Worm (Caenorhabditis elegans) whole organism, late embryonic: ENCODE results near the gene sre-53.

Experiments used
- C08G9.2 ChIP-seq: sonication (generic microtip); optimal IDR thresholded peaks from 2 replicates; lab custom pipeline; 2016; ENCODE audit warnings: mild to moderate bottlenecking, missing genetic modification characterization, moderate library complexity, missing compliant biosample characterization
- ceh-31 ChIP-seq: sonication (generic microtip); optimal IDR thresholded peaks from 2 replicates; lab custom pipeline; 2016; ENCODE audit warnings: missing genetic modification characterization, missing compliant biosample characterization
- fkh-10 ChIP-seq: fragments of 150-350 bp; optimal IDR thresholded peaks from 2 replicates; lab custom pipeline; 2014; ENCODE audit warnings: missing biosample characterization, missing genetic modification reagents, missing genetic modification characterization
- pha-2 ChIP-seq: sonication (generic microtip); optimal IDR thresholded peaks from 2 replicates; lab custom pipeline; 2017; ENCODE audit warnings: mild to moderate bottlenecking, missing genetic modification characterization, missing compliant biosample characterization

- TF ChIP-seq pha-2 = no peak
- TF ChIP-seq fkh-10 (GFP tag; lab: Kevin White, UChicago) = no peak
- no peak for TF ChIP-seq C08G9.2
- TF ChIP-seq ceh-31 (tag; lab: Kevin White, UChicago) = no peak
Observed at ce11 chrII:12353816-12354215, 30.6 kb upstream of the sre-53 start.
